Fruit fly (Drosophila melanogaster): ENCODE data around the gene Ntl.

The Ntl gene

DNA sequence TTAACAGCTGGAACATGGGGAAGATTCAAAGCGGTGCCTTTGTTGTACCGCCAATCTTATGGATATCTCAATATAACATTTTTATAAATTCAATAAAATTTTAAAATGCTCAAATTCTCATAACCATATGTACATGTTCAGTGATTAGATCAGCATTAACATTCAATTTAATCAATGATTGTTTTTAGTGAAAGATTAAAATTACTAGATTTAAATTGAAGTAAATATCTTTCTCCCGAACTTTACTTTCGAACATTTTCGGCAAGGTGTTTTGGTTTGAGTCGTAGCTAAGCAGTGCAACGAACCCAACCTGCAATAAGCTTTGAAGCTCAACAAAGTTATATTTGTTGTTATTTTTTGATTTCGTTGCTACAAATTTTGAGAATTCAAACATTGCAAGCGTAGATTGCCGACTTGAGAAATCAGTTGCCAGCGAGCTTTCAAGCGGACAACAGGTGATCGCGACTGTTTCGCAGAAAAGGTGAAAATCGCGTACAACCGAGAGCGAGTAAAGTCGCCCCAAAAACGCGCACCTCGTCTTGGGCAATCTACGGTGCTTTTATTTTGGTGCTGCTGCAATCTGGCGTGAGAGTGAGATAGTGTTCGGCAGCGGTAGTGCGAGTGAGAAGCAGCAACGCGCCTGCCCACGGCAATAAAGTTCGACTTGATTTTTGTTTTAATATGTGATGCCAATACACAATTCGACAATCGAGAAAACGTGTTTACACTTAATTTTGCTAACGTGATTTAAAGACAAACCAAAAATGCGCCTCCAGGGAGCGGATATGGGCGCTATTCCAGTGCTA lies 8.1 kb upstream of the Ntl start, which contains the start of gene Tep3 (continued):
- peak; percentile 33 for TF ChIP-seq CG15514 (GFP tag; optimal IDR thresholded peaks at IDR 0.05)
- no peak for TF ChIP-seq CG10147 (GFP tag; optimal IDR thresholded peaks at IDR 0.05)
- no peak for TF ChIP-seq D19B (GFP tag; optimal IDR thresholded peaks at IDR 0.05)
- TF ChIP-seq CG17912 (GFP tag; optimal IDR thresholded peaks at IDR 0.05), result no peak
- peak; percentile 15 for TF ChIP-seq zfh2 (GFP tag; optimal IDR thresholded peaks at IDR 0.05)
- TF ChIP-seq maf-S (GFP tag; optimal IDR thresholded peaks at IDR 0.05), result peak; percentile 10
- TF ChIP-seq Hmr (GFP tag; optimal IDR thresholded peaks at IDR 0.05), result peak; percentile 35
- TF ChIP-seq NfI (GFP tag; optimal IDR thresholded peaks at IDR 0.05), result peak; percentile 9
- TF ChIP-seq CG13894 (tag; optimal IDR thresholded peaks at IDR 0.05), result peak; percentile 57
- no peak for TF ChIP-seq fu2 (GFP tag; optimal IDR thresholded peaks at IDR 0.05)
- peak; percentile 43; the same call in 1 of the 2 replicates for TF ChIP-seq slbo (GFP tag; IDR thresholded peaks at IDR 0.05)
- peak; percentile 56 for TF ChIP-seq mam (GFP tag; optimal IDR thresholded peaks at IDR 0.05)
- TF ChIP-seq HmgD (GFP tag; optimal IDR thresholded peaks at IDR 0.05), result no peak
- TF ChIP-seq hkb (optimal IDR thresholded peaks at IDR 0.05), result no peak
- TF ChIP-seq hkb (GFP tag; IDR thresholded peaks at IDR 0.05), result no peak
- TF ChIP-seq CG13287 (GFP tag; IDR thresholded peaks at IDR 0.05; ENCODE audit: partially characterized antibody), result peak; percentile 31; the same call in 1 of the 2 replicates
- TF ChIP-seq Usf (GFP tag; optimal IDR thresholded peaks at IDR 0.05), result no peak
- no peak for TF ChIP-seq CG14667 (GFP tag; IDR thresholded peaks at IDR 0.05)
- no peak for TF ChIP-seq Dad (GFP tag; optimal IDR thresholded peaks at IDR 0.05)
- TF ChIP-seq ci (GFP tag; IDR thresholded peaks at IDR 0.05), result peak; percentile 35; the same call in 1 of the 3 replicates
- peak; percentile 9 for TF ChIP-seq CG10543 (GFP tag; optimal IDR thresholded peaks at IDR 0.05)
- TF ChIP-seq CG11085 (GFP tag; IDR thresholded peaks at IDR 0.05), result no peak
- no peak for TF ChIP-seq vnd (GFP tag; IDR thresholded peaks at IDR 0.05; ENCODE audit: partially characterized antibody)
- peak; percentile 37 for TF ChIP-seq CoRest (tag; optimal IDR thresholded peaks at IDR 0.05)
- no peak for TF ChIP-seq luna (GFP tag; optimal IDR thresholded peaks at IDR 0.05)
- TF ChIP-seq CG17802 (tag; optimal IDR thresholded peaks at IDR 0.05), result no peak
- TF ChIP-seq nom (GFP tag; optimal IDR thresholded peaks at IDR 0.05), result no peak
- peak; percentile 62 for TF ChIP-seq CG9932 (GFP tag; IDR thresholded peaks at IDR 0.05)
- no peak for TF ChIP-seq HLH4C (GFP tag; IDR thresholded peaks at IDR 0.05; ENCODE audit: partially characterized antibody)
- TF ChIP-seq dimm (GFP tag; IDR thresholded peaks at IDR 0.05), result no peak
- TF ChIP-seq gem (tag; optimal IDR thresholded peaks at IDR 0.05), result peak; percentile 53
- TF ChIP-seq so (GFP tag; IDR thresholded peaks at IDR 0.05), result 0 out of 3 replicates have a peak, but pooled peaks have one; percentile 9
- TF ChIP-seq CG16815 (GFP tag; optimal IDR thresholded peaks at IDR 0.05), result no peak
- TF ChIP-seq gce (GFP tag; IDR thresholded peaks at IDR 0.05), result no peak
- no peak for TF ChIP-seq NFAT (GFP tag; IDR thresholded peaks at IDR 0.05)
- peak; percentile 50 for TF ChIP-seq PHDP (tag; optimal IDR thresholded peaks at IDR 0.05)
- peak; percentile 71 for TF ChIP-seq sr (GFP tag; IDR thresholded peaks at IDR 0.05)
- TF ChIP-seq lilli (GFP tag; optimal IDR thresholded peaks at IDR 0.05), result peak; percentile 61
- TF ChIP-seq CG5245 (GFP tag; optimal IDR thresholded peaks at IDR 0.05), result peak; percentile 11
- no peak for TF ChIP-seq Oli (tag; optimal IDR thresholded peaks at IDR 0.05)
- TF ChIP-seq croc (GFP tag; conservative IDR thresholded peaks at IDR 0.05), result no peak
- no peak for TF ChIP-seq twi (tag; optimal IDR thresholded peaks at IDR 0.05)
- TF ChIP-seq CG2116 (GFP tag; optimal IDR thresholded peaks at IDR 0.05), result no peak
- TF ChIP-seq pita (GFP tag; optimal IDR thresholded peaks at IDR 0.05), result peak; percentile 32
- TF ChIP-seq pzg (GFP tag; optimal IDR thresholded peaks at IDR 0.05), result peak; percentile 8
- peak; percentile 20 for TF ChIP-seq Antp (GFP tag; optimal IDR thresholded peaks at IDR 0.05)
- TF ChIP-seq CG6854 (GFP tag; optimal IDR thresholded peaks at IDR 0.05), result no peak
- peak; percentile 23 for TF ChIP-seq CrebB (tag; optimal IDR thresholded peaks at IDR 0.05)
- TF ChIP-seq sug (tag; optimal IDR thresholded peaks at IDR 0.05), result peak; percentile 6
